Fruit fly (Drosophila melanogaster): ENCODE results near the gene x16.

Gene x16

DNA sequence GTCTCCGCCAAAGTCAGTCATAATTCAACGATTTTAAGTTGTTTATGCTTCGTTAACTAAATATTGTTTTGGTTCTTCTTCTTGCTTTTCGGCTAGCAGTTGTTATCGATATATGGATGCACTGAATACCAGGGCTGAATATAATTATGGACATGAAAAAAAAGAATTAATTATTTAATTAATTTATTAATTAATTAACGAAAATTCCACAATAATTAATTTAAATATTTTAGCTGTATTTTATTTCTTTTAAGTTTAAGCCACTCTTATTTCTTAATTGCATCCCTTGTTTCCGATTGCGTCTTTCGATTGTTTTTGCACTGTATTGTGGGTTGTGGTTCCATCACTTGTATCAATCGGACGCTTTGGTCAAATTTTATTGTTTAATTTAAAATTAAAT lies 30.1 kb upstream of the x16 start, which contains the start of the genes Gas41 and SA1 (continued):
- TF ChIP-seq CG9727 (GFP tag; optimal IDR thresholded peaks at IDR 0.05) (peak; percentile 15), CG6854 (GFP tag; optimal IDR thresholded peaks at IDR 0.05) (no peak), Sry-β (GFP tag; optimal IDR thresholded peaks at IDR 0.05) (peak; percentile 9), run (tag; optimal IDR thresholded peaks at IDR 0.05) (peak; percentile 66), CG8765 (GFP tag; IDR thresholded peaks at IDR 0.05) (peak; percentile 67), Med (GFP tag) (peak; percentile 87), CG4328 (GFP tag; optimal IDR thresholded peaks at IDR 0.05) (peak; percentile 71), CG17829 (tag; optimal IDR thresholded peaks at IDR 0.05) (peak; percentile 97), hbn (GFP tag; IDR thresholded peaks at IDR 0.05; ENCODE audit: partially characterized antibody) (peak; percentile 68; the same call in 1 of the 2 replicates), CG10321 (GFP tag; IDR thresholded peaks at IDR 0.05) (0 out of 2 replicates have a peak, but pooled peaks have one; percentile 24), CG15479 (GFP tag; optimal IDR thresholded peaks at IDR 0.05) (no peak), Hmr (GFP tag; optimal IDR thresholded peaks at IDR 0.05) (peak; percentile 92), schlank (tag; optimal IDR thresholded peaks at IDR 0.05) (no peak), mld (GFP tag; IDR thresholded peaks at IDR 0.05; ENCODE audit: partially characterized antibody) (peak; percentile 48; the same call in 1 of the 3 replicates), CG11398 (GFP tag; optimal IDR thresholded peaks at IDR 0.05) (no peak), pb (GFP tag; optimal IDR thresholded peaks at IDR 0.05) (no peak), twi (tag; optimal IDR thresholded peaks at IDR 0.05) (peak; percentile 68), CG9437 (GFP tag; optimal IDR thresholded peaks at IDR 0.05) (peak; percentile 78), HLH3B (GFP tag; IDR thresholded peaks at IDR 0.05) (no peak), CG10431 (GFP tag; optimal IDR thresholded peaks at IDR 0.05) (no peak), nmo (GFP tag; optimal IDR thresholded peaks at IDR 0.05) (peak; percentile 24), CG14014 (GFP tag; IDR thresholded peaks at IDR 0.05) (peak; percentile 95), CG13775 (GFP tag; optimal IDR thresholded peaks at IDR 0.05) (peak; percentile 100), CG3726 (GFP tag; IDR thresholded peaks at IDR 0.05) (peak; percentile 47; the same call in 1 of the 3 replicates), CG11456 (GFP tag; IDR thresholded peaks at IDR 0.05) (no peak), CG6689 (GFP tag; IDR thresholded peaks at IDR 0.05) (peak; percentile 93), Lim3 (GFP tag; IDR thresholded peaks at IDR 0.05) (no peak), crp (GFP tag; optimal IDR thresholded peaks at IDR 0.05) (peak in 1 of 2 experiments; percentile 3), Fer1 (GFP tag; optimal IDR thresholded peaks at IDR 0.05) (peak; percentile 88), CG2202 (tag; optimal IDR thresholded peaks at IDR 0.05) (peak; percentile 81), cwo (GFP tag; optimal IDR thresholded peaks at IDR 0.05) (peak; percentile 72), mirr (GFP tag; optimal IDR thresholded peaks at IDR 0.05) (peak; percentile 13), CG9876 (GFP tag; optimal IDR thresholded peaks at IDR 0.05) (no peak), B-H1 (GFP tag; IDR thresholded peaks at IDR 0.05) (peak; percentile 86), chif (GFP tag; optimal IDR thresholded peaks at IDR 0.05) (peak; percentile 24 to 44), CG17328 (GFP tag; IDR thresholded peaks at IDR 0.05) (peak; percentile 83), pfk (GFP tag; optimal IDR thresholded peaks at IDR 0.05) (peak; percentile 3), Mad (GFP tag; optimal IDR thresholded peaks at IDR 0.05) (no peak), CG10209 (GFP tag; optimal IDR thresholded peaks at IDR 0.05) (peak; percentile 78), p53 (GFP tag; optimal IDR thresholded peaks at IDR 0.05) (no peak), CG18476 (GFP tag; optimal IDR thresholded peaks at IDR 0.05) (no peak), Atf3 (GFP tag; optimal IDR thresholded peaks at IDR 0.05) (no peak), CG31441 (GFP tag; IDR thresholded peaks at IDR 0.05) (no peak; the same call in 1 of the 2 replicates), otp (GFP tag; IDR thresholded peaks at IDR 0.05) (peak; percentile 56; the same call in 1 of the 3 replicates), grau (tag; optimal IDR thresholded peaks at IDR 0.05) (peak; percentile 64), CG7372 (GFP tag; IDR thresholded peaks at IDR 0.05) (peak; percentile 80), CG6683 (GFP tag; optimal IDR thresholded peaks at IDR 0.05) (peak; percentile 64), CG3995 (GFP tag; optimal IDR thresholded peaks at IDR 0.05) (peak; percentile 32), CG31365 (tag; optimal IDR thresholded peaks at IDR 0.05) (peak; percentile 8), CG10543 (GFP tag; optimal IDR thresholded peaks at IDR 0.05) (peak; percentile 62)

Data from whole organism, embryonic.